Worm (Caenorhabditis elegans): Measurements from ENCODE around the gene W06H8.6.

Gene W06H8.6

ce11 chrV:6224494-6224959 lies 2.3 kb downstream of the W06H8.6 start (continued):
- TF ChIP-seq ztf-3 (GFP tag; optimal IDR thresholded peaks at IDR 0.05) (peak; percentile 72), xnd-1 (tag; optimal IDR thresholded peaks at IDR 0.05) (no peak), F39B2.1 (GFP tag; IDR thresholded peaks at IDR 0.05) (no peak), ztf-6 (GFP tag; IDR thresholded peaks at IDR 0.05) (no peak), akir-1 (GFP tag; optimal IDR thresholded peaks at IDR 0.05) (no peak), hlh-26 (GFP tag; conservative IDR thresholded peaks at IDR 0.05) (no peak), B0261.1 (tag; optimal IDR thresholded peaks at IDR 0.05) (peak; percentile 3), rec-8 (tag; optimal IDR thresholded peaks at IDR 0.05) (no peak), ekl-4 (GFP tag; IDR thresholded peaks at IDR 0.05) (peak; percentile 81), unc-62 (GFP tag; optimal IDR thresholded peaks at IDR 0.05) (peak; percentile 89), efl-1 (GFP tag; optimal IDR thresholded peaks at IDR 0.05) (no peak), lin-54 (GFP tag; optimal IDR thresholded peaks at IDR 0.05) (peak; percentile 79), ccch-3 (GFP tag; optimal IDR thresholded peaks at IDR 0.05) (no peak), F55B11.4 (tag; optimal IDR thresholded peaks at IDR 0.05; ENCODE audit: borderline replicate concordance, insufficient read depth) (no peak), him-1 (tag; optimal IDR thresholded peaks at IDR 0.05) (no peak), nfya-2 (GFP tag; IDR thresholded peaks at IDR 0.05) (no peak), athp-1 (tag; optimal IDR thresholded peaks at IDR 0.05) (peak; percentile 75), B0336.3 (GFP tag; IDR thresholded peaks at IDR 0.05) (peak; percentile 94), dpl-1 (GFP tag; optimal IDR thresholded peaks at IDR 0.05) (no peak), zfh-2 (GFP tag; conservative IDR thresholded peaks at IDR 0.05) (peak; percentile 93), bed-1 (GFP tag; IDR thresholded peaks at IDR 0.05) (no peak), C17E4.6 (GFP tag; IDR thresholded peaks at IDR 0.05) (peak; percentile 65), F33H1.4 (GFP tag; IDR thresholded peaks at IDR 0.05) (no peak), lsy-27 (tag; optimal IDR thresholded peaks at IDR 0.05; ENCODE audit: borderline replicate concordance, insufficient read depth) (no peak), gei-17 (GFP tag; optimal IDR thresholded peaks at IDR 0.05) (peak; percentile 79), ztf-25 (GFP tag; IDR thresholded peaks at IDR 0.05) (no peak), D2030.7 (GFP tag; IDR thresholded peaks at IDR 0.05) (no peak), ceh-91 (GFP tag; IDR thresholded peaks at IDR 0.05) (no peak), repo-1 (tag; optimal IDR thresholded peaks at IDR 0.05) (peak; percentile 77), pha-4 (tag; optimal IDR thresholded peaks at IDR 0.05) (peak; percentile 97), mxl-1 (tag; optimal IDR thresholded peaks at IDR 0.05) (no peak), rpc-1 (optimal IDR thresholded peaks at IDR 0.05) (no peak), rpc-1 (tag; optimal IDR thresholded peaks at IDR 0.05) (no peak), B0019.2 (GFP tag; conservative IDR thresholded peaks at IDR 0.05) (no peak), egrh-3 (GFP tag; IDR thresholded peaks at IDR 0.05) (peak; percentile 45; the same call in 1 of the 2 replicates), F22D6.2 (tag; optimal IDR thresholded peaks at IDR 0.05) (peak; percentile 81), chd-7 (tag; optimal IDR thresholded peaks at IDR 0.05) (peak; percentile 94), mcd-1 (GFP tag; IDR thresholded peaks at IDR 0.05) (peak; percentile 77), Y56A3A.18 (GFP tag; IDR thresholded peaks at IDR 0.05) (peak; percentile 57), let-526 (GFP tag; IDR thresholded peaks at IDR 0.05) (peak; percentile 86; the same call in 1 of the 2 replicates), rcor-1 (GFP tag; IDR thresholded peaks at IDR 0.05) (peak; percentile 74), dpff-1 (tag; optimal IDR thresholded peaks at IDR 0.05) (no peak), let-607 (tag; optimal IDR thresholded peaks at IDR 0.05) (peak; percentile 68 to 80), sdz-38 (tag; optimal IDR thresholded peaks at IDR 0.05) (no peak), ceh-100 (GFP tag; IDR thresholded peaks at IDR 0.05) (peak; percentile 52), F52B5.7 (tag; optimal IDR thresholded peaks at IDR 0.05) (no peak), Y95B8A.8 (GFP tag; IDR thresholded peaks at IDR 0.05) (peak; percentile 83; the same call in 1 of the 2 replicates), F49E8.2 (tag; optimal IDR thresholded peaks at IDR 0.05; ENCODE audit: insufficient read depth) (no peak), mel-28 (tag; optimal IDR thresholded peaks at IDR 0.05; ENCODE audit: borderline replicate concordance) (peak; percentile 19)

Data from whole organism, young adult.